Worm (Caenorhabditis elegans): Measurements from ENCODE around the gene smz-1.
"Not testable (repeated sequence)": the region's sequence is repeated elsewhere in the genome, so short reads cannot be mapped to it uniquely, and the experiment has no call there.

smz-1 gene

DNA sequence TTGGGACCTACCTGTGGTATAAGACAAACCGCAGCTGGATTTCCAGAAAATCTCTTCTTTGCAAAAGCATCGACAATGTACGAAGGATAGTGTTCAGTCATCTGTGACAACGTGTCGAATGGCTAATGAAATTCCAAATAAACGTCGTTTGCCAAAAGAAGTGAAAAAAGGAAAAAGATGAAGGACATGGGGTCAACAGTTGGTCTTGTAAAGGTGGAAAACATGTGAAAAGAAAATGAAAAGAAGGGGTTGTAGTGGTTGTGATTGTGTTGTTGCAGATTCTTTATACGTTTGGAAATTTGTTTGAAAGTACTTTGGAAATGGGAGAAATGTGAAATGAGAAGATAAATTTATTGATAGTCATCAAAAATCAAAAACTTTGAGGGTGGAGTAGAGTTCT is 29.6 kb downstream of the smz-1 start, which contains the start of gene T04A11.4:
Gene T04A11.4, minus strand, starts transcription at position 101 of the 400 bp plus-strand sequence.
- TF ChIP-seq aly-1 (tag; optimal IDR thresholded peaks at IDR 0.05); hmbx-1 (tag; optimal IDR thresholded peaks at IDR 0.05); hmg-4 (GFP tag; optimal IDR thresholded peaks at IDR 0.05): not testable (repeated sequence)

DNA sequence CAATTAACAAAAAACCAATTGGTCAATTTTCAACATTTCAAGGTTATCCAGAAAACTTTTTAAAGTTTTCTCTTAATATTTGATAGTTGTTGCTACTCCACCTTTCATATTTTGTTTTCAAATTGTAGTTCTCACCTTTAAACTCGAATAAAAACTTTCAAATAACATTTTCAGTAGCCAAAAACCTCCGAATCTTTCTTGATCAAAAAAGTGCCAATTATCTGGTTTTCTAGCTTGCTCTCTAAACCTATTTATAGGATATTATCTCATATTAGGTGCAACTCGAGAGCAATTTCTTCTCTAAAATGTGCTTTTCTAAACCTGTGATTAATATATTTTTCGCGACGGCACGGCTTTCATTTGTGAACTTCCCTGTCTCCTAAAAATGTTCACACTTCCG is 32.3 kb downstream of the smz-1 start, which contains the start of gene sru-26:
Gene sru-26, plus strand, starts transcription at position 301 of the 400 bp plus-strand sequence.
- TF ChIP-seq ama-1 (optimal IDR thresholded peaks at IDR 0.05), result no peak

DNA sequence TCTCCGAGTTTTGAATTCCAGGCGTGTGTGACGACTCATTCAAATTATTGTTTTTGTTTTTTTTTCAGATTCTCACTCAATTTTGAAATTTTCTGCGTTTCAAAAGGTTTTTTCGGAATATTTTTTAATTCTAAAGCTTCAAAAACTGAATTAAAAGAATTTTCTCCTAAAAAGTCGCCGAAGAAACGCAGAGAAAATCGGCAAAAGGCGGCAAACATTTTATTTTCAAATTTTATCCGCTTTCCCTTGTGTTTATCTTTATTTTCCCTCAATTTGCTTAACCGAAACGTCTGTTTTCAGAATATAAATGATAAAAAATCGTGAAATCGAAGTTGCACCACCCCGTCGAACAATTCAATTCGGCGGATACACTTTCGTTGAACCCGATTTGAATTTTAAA is 35.6 kb downstream of the smz-1 start, which contains the start of gene him-6:
Gene him-6, plus strand, starts transcription at position 301 of the 400 bp plus-strand sequence.
- TF ChIP-seq hnd-1 (tag; optimal IDR thresholded peaks at IDR 0.05) (no peak), hmbx-1 (tag; optimal IDR thresholded peaks at IDR 0.05) (no peak), tra-4 (tag; optimal IDR thresholded peaks at IDR 0.05) (no peak), tbx-11 (GFP tag; IDR thresholded peaks at IDR 0.05) (no peak), pes-1 (GFP tag; IDR thresholded peaks at IDR 0.05) (no peak), aly-1 (tag; optimal IDR thresholded peaks at IDR 0.05) (no peak), ceh-13 (GFP tag; optimal IDR thresholded peaks at IDR 0.05) (no peak), F13C5.2 (tag; optimal IDR thresholded peaks at IDR 0.05) (no peak), ama-1 (optimal IDR thresholded peaks at IDR 0.05) (no peak), B0310.2 (tag; optimal IDR thresholded peaks at IDR 0.05) (no peak), scrt-1 (GFP tag; IDR thresholded peaks at IDR 0.05) (no peak), tbx-37 (GFP tag; conservative IDR thresholded peaks at IDR 0.05) (no peak), flt-1 (GFP tag; IDR thresholded peaks at IDR 0.05) (no peak), ets-7 (tag; optimal IDR thresholded peaks at IDR 0.05) (no peak), hmg-4 (GFP tag; optimal IDR thresholded peaks at IDR 0.05) (no peak), ceh-36 (tag; optimal IDR thresholded peaks at IDR 0.05) (no peak), sea-1 (GFP tag; conservative IDR thresholded peaks at IDR 0.05) (no peak)

DNA sequence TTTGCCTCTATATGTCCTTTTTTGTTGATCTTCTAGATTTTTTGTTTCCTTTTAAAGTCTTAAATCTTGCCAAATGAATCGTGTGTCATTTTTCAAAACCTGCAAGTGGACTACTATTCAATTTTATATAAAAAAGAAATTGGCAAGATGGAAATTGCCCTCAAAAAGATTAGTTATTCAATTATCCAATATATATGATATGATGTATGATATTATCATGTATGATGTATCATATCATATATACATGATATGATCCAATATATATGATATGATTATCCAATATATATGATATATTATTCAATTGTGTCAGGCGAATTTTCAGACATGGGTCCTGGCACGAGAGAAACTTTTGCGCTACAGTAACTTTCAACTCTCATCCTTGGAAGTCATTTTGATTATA is 40.3 kb downstream of the smz-1 start, which contains the start of gene sru-20:
Gene sru-20, plus strand, starts transcription at position 301 of the 400 bp plus-strand sequence.
- TF ChIP-seq ceh-36 (tag; optimal IDR thresholded peaks at IDR 0.05), result no peak
- no peak for TF ChIP-seq tra-4 (tag; optimal IDR thresholded peaks at IDR 0.05)
- no peak for TF ChIP-seq flt-1 (GFP tag; IDR thresholded peaks at IDR 0.05)
- TF ChIP-seq hmbx-1 (tag; optimal IDR thresholded peaks at IDR 0.05), result no peak
- TF ChIP-seq tbx-11 (GFP tag; IDR thresholded peaks at IDR 0.05), result no peak
- TF ChIP-seq pes-1 (GFP tag; IDR thresholded peaks at IDR 0.05), result no peak
- TF ChIP-seq scrt-1 (GFP tag; IDR thresholded peaks at IDR 0.05), result no peak
- TF ChIP-seq aly-1 (tag; optimal IDR thresholded peaks at IDR 0.05), result no peak
- no peak for TF ChIP-seq ama-1 (optimal IDR thresholded peaks at IDR 0.05)
- no peak for TF ChIP-seq F13C5.2 (tag; optimal IDR thresholded peaks at IDR 0.05)
- TF ChIP-seq ceh-13 (GFP tag; optimal IDR thresholded peaks at IDR 0.05), result no peak
- no peak for TF ChIP-seq B0310.2 (tag; optimal IDR thresholded peaks at IDR 0.05)
- TF ChIP-seq sea-1 (GFP tag; conservative IDR thresholded peaks at IDR 0.05), result no peak

DNA sequence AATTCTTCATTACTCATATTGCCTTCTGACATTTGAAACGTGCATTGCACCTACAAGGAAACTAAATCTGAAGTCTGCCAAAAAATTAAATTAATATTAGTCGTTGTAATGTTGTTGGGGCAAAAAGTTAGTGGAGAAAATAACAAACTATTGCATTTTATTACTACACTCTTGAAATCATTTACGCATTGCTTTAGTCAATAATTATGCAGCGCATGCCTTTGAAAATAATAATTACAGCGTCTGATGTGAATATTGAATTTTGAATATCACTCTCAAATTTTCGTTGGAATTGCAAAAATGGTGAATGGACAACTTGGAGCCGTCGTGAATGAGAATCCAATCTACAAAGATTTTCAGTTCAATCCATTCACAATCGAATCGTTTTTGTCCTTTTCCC is 43.4 kb downstream of the smz-1 start, which contains the start of gene sru-19:
Gene sru-19, plus strand, starts transcription at position 301 of the 400 bp plus-strand sequence.
- TF ChIP-seq tbx-37 (GFP tag; conservative IDR thresholded peaks at IDR 0.05) (no peak), F13C5.2 (tag; optimal IDR thresholded peaks at IDR 0.05) (no peak), sea-1 (GFP tag; conservative IDR thresholded peaks at IDR 0.05) (no peak), tbx-11 (GFP tag; IDR thresholded peaks at IDR 0.05) (no peak), scrt-1 (GFP tag; IDR thresholded peaks at IDR 0.05) (no peak), ets-7 (tag; optimal IDR thresholded peaks at IDR 0.05) (no peak), ceh-13 (GFP tag; optimal IDR thresholded peaks at IDR 0.05) (no peak)

DNA sequence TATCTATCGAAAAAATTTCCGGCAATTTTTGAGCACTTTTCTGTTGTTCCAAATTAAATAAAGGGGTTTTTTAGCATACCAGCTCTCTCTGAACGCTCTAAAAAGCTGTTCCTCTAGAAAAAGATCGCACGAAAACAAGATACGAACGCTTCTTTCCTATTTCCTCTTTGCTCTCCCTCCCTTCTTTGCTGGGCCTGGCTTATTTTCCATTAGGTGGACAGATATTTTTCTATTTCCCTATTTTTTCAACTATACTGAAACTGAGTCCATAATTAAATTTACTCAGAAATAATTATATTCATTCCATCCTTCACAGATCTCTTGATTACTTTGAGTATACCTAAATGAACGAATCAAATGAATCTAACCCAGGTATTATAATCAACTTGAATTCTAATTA is 47.1 kb downstream of the smz-1 start, which contains the start of gene sru-18:
Gene sru-18, plus strand, starts transcription at position 301 of the 400 bp plus-strand sequence.
- TF ChIP-seq ets-7 (tag; optimal IDR thresholded peaks at IDR 0.05), result no peak

DNA sequence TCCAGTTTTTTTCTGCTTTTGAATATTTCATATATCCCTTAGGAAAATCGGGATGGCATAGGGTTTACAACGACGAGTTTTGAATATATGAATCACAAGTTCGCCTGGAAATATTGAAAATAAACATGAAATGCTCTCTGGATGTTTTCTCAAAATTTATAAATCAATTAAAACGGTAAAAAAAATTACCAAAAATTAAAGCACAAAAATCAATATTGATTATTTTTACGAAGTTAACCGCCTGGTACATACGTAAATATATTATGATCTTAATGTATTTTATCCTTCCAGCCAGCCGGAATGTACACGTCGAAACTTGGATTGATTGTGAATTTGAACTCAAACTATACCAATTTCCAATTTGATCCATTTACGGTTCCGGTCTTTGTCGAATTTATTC is 50.5 kb downstream of the smz-1 start, which contains the start of gene sru-17:
Gene sru-17, plus strand, starts transcription at position 301 of the 400 bp plus-strand sequence.
- not testable (repeated sequence) for TF ChIP-seq F13C5.2 (tag; optimal IDR thresholded peaks at IDR 0.05); hmbx-1 (tag; optimal IDR thresholded peaks at IDR 0.05); scrt-1 (GFP tag; IDR thresholded peaks at IDR 0.05)
